Worm (Caenorhabditis elegans): ENCODE results near the gene H20J04.6.

DNA sequence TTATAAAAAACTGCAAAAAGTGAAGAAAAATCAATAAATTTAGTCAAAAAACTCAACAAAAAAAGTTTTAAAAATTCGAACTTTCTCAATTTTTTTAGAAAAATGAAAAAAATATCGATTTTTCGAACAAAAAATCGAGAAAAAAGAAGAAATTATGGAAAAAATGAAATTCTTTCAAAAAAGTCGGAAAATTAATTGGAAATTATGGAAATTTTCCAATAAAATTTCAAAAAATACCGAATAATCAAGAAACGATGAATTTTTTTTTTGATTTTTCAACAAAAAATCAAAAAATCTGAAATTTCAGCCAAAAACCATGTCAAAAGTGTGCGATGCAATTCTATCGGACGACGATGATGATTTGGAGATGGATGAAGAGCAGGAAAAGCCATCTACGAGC, 5.7 kb downstream of the H20J04.6 start, which contains the start of gene H20J04.4:
- TF ChIP-seq dmd-4 (tag; optimal IDR thresholded peaks at IDR 0.05) = no peak
- no peak for TF ChIP-seq gmeb-1 (tag; optimal IDR thresholded peaks at IDR 0.05)
- no peak for TF ChIP-seq skn-1 (tag; optimal IDR thresholded peaks at IDR 0.05)
- TF ChIP-seq egl-27 (tag; optimal IDR thresholded peaks at IDR 0.05) = no peak
- no peak for TF ChIP-seq lsy-2 (tag; optimal IDR thresholded peaks at IDR 0.05)
- TF ChIP-seq unc-39 (tag; optimal IDR thresholded peaks at IDR 0.05) = no peak
- no peak for TF ChIP-seq nhr-11 (tag; optimal IDR thresholded peaks at IDR 0.05)
- no peak for TF ChIP-seq unc-62 (GFP tag; optimal IDR thresholded peaks at IDR 0.05)
- TF ChIP-seq nhr-23 (tag; optimal IDR thresholded peaks at IDR 0.05) = no peak
- no peak for TF ChIP-seq nhr-10 (tag; optimal IDR thresholded peaks at IDR 0.05)
- no peak for TF ChIP-seq lin-13 (GFP tag; optimal IDR thresholded peaks at IDR 0.05)
- no peak for TF ChIP-seq ama-1 (optimal IDR thresholded peaks at IDR 0.05)
